Worm (Caenorhabditis elegans): Measurements from ENCODE around the gene B0244.5.
A peak's percentile ranks its signal among the peaks of the same experiment; 100 is the strongest.

The B0244.5 gene

DNA sequence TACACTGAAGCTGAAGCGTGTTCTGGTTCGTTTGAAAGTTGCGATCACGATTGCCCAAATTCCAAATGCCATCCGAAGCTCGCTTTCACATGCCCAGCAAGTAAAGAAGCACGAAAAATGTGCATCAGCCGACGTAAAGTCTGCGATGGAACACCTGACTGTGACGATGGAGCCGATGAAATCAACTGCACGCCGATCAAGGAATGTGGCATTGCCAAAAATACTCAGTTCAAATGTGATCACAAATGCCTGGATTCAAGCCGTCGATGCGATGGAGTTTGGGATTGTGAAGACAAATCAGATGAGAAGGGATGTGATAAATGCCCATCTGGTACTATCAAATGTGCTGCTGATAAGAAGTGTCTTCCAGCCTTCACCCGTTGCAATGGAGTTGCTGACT is 15.3 kb upstream of the B0244.5 start:
- TF ChIP-seq nhr-77 (tag; optimal IDR thresholded peaks at IDR 0.05), result no peak

DNA sequence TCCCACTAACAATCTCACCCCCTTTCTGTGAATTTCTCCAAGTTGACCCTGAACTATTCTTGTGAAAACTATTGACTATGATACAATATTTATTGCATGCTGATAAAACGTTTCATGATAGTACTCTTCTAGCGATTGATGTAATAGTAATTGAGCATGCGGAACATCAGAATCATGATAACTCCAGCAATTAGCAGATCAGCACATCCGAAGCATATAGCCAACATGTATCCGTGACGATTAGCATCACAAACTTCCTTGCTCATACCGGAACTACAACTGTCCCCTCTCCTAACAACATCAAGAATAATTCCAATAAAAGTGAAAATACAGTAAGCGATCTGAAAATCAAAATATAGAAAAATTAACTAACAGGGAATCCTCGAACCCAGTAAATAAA is 14.6 kb upstream of the B0244.5 start:
- TF ChIP-seq tbx-2 (tag; optimal IDR thresholded peaks at IDR 0.05), result no peak
- no peak for TF ChIP-seq lsy-12 (tag; optimal IDR thresholded peaks at IDR 0.05)
- no peak for TF ChIP-seq sea-2 (GFP tag; optimal IDR thresholded peaks at IDR 0.05)
- no peak for TF ChIP-seq ama-1 (optimal IDR thresholded peaks at IDR 0.05)
- no peak for TF ChIP-seq snpc-4 (tag; optimal IDR thresholded peaks at IDR 0.05)
- TF ChIP-seq aly-2 (tag; optimal IDR thresholded peaks at IDR 0.05), result no peak
- TF ChIP-seq nhr-11 (tag; optimal IDR thresholded peaks at IDR 0.05), result no peak
- no peak for TF ChIP-seq ceh-28 (tag; optimal IDR thresholded peaks at IDR 0.05)
- no peak for TF ChIP-seq unc-39 (tag; optimal IDR thresholded peaks at IDR 0.05)
- TF ChIP-seq ztf-4 (tag; optimal IDR thresholded peaks at IDR 0.05), result no peak
- no peak for TF ChIP-seq nhr-25 (tag; optimal IDR thresholded peaks at IDR 0.05)

DNA sequence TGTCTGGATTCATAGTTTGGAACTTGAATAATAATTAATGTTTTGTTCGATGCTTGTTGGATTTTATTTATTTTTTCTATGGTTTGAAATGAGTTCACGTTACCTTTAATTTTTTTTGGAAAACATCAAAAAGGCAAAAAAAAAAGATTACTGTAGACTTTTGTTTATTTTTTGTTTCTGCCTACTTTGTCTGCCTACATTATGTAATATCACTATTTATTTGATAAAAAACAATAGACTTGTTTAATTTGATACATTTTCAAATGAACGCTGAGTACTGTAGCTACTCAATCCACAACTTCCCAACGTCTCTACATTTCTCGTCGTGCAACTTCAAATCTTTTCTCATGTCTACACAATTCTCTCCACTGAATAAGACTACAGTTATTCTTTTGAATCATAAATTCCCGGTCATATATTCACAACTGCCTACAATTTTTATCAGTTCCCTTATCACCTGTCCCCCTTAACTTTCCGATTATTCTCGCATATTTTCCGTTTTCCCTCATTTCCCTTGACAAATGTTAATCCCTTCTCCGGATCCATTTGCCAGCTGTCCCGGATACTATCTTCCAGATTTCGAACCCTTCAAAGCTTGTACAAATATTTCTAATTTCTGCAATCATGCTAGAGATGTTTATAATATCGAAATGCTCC is 13.6 kb upstream of the B0244.5 start, which contains the start of the genes B0244.9 and B0244.7:
Gene B0244.9 (minus strand): TSS at position 51 of the 657 bp plus-strand sequence.
Gene B0244.7 (plus strand): TSS at position 522 of the 657 bp plus-strand sequence.
- no peak for TF ChIP-seq ceh-28 (tag; optimal IDR thresholded peaks at IDR 0.05)
- peak; percentile 55 for TF ChIP-seq elt-2 (tag; optimal IDR thresholded peaks at IDR 0.05)

DNA sequence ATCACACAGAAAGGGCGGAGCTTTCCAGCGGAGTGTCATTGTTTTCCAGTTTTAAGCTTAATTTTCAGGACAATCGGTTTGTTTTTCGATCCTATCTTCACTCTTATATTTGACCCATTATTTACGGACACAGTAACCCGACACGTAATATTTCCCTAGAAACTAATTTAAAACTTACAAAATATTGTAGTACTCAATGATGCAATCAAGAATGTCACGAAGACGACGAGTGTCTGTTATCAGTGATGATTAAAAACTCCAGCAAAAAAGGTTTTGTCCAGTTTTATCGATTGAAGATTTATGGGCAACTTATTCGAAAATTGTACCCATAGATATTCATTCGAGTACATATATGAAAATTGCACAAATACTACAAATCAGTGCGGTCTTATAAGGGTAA is 11.8 kb upstream of the B0244.5 start, which contains the start of gene B0244.17:
Gene B0244.17 (plus strand): TSS at position 301 of the 400 bp plus-strand sequence.
- no peak for TF ChIP-seq daf-12 (tag; optimal IDR thresholded peaks at IDR 0.05)
- TF ChIP-seq ceh-16 (tag; optimal IDR thresholded peaks at IDR 0.05), result no peak
- peak; percentile 26 for TF ChIP-seq elt-2 (tag; optimal IDR thresholded peaks at IDR 0.05)
- no peak for TF ChIP-seq egl-5 (tag; optimal IDR thresholded peaks at IDR 0.05)

DNA sequence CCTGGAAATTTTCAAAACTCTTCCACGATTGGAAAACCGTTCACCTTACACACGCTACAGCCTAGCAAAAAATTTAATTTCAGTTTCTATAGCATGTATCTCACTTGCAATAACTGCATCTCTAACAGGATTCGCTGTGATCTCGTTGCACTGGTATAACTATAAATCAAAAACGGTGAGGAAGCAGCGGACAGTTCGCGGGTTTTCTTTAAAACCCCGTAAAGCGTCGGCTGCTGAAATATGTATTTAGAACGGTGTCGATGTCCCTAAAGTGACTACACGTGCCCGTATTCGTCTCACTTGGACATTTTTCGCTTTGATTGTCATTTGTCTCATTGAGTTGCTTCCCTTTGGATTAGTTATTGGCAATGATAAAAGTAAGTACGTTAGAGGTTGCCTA is 10.4 kb upstream of the B0244.5 start:
- TF ChIP-seq daf-12 (tag; optimal IDR thresholded peaks at IDR 0.05), result no peak
- TF ChIP-seq ceh-9 (tag; optimal IDR thresholded peaks at IDR 0.05), result no peak
- TF ChIP-seq nhr-23 (tag; optimal IDR thresholded peaks at IDR 0.05), result no peak
- no peak for TF ChIP-seq elt-1 (tag; optimal IDR thresholded peaks at IDR 0.05)
- no peak for TF ChIP-seq nfya-1 (tag; optimal IDR thresholded peaks at IDR 0.05; ENCODE audit: insufficient read depth)
- TF ChIP-seq pha-4 (tag; optimal IDR thresholded peaks at IDR 0.05), result no peak
- TF ChIP-seq unc-39 (tag; optimal IDR thresholded peaks at IDR 0.05), result no peak
- no peak for TF ChIP-seq ceh-82 (tag; optimal IDR thresholded peaks at IDR 0.05)
- no peak for TF ChIP-seq nhr-28 (tag; optimal IDR thresholded peaks at IDR 0.05)
- TF ChIP-seq jun-1 (tag; optimal IDR thresholded peaks at IDR 0.05), result no peak
- TF ChIP-seq hmg-11 (tag; optimal IDR thresholded peaks at IDR 0.05), result no peak

DNA sequence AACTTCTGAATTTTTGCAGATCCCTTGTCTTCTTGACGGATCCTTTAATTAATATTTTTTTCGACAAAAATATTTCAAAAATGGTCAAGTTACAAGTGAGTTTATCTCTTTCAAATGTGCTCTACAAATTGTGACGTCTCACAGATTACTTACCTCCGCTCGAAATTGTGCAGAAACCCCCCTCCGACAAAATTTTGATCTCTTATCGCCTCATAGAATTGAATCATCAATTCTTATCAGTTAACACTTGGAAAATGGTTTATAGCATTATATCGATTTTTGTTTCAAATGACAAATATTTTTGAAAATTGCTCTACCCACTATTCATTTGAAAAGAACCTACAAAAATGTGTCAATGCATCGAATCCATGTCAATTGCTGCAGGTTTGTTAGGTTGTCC is 9.8 kb upstream of the B0244.5 start, which contains the start of gene B0244.10:
Gene B0244.10 (plus strand): TSS at position 254 of the 400 bp plus-strand sequence.
- TF ChIP-seq ceh-28 (tag; optimal IDR thresholded peaks at IDR 0.05), result peak; percentile 1
- peak; percentile 79 for TF ChIP-seq pqm-1 (tag; optimal IDR thresholded peaks at IDR 0.05)
- peak; percentile 85 for TF ChIP-seq elt-2 (tag; optimal IDR thresholded peaks at IDR 0.05)
- no peak for TF ChIP-seq snpc-4 (tag; optimal IDR thresholded peaks at IDR 0.05)
- peak; percentile 4 for TF ChIP-seq jun-1 (tag; optimal IDR thresholded peaks at IDR 0.05)

DNA sequence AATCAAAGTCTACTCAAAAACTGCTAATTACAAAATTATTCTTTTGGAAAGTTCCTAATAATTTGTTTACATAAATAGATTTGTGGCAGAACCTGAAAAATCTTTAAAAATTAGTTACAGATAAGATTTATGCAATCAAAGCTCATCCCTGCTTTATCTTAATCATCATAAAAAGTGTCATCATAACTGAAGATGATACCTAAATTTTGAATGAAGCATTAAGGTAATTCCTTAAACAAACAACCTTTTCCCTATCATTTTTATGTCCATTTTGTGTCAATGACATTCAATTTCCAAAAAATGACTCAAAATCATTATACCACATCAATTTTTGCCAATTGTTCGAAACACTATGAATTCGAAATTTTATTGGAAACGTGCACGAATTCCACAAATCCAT is 7.0 kb upstream of the B0244.5 start, which contains the start of gene B0244.6:
Gene B0244.6 (plus strand): TSS at position 301 of the 400 bp plus-strand sequence.
- no peak for TF ChIP-seq fkh-10 (GFP tag; optimal IDR thresholded peaks at IDR 0.05)
- peak; percentile 21 for TF ChIP-seq elt-2 (tag; optimal IDR thresholded peaks at IDR 0.05)

DNA sequence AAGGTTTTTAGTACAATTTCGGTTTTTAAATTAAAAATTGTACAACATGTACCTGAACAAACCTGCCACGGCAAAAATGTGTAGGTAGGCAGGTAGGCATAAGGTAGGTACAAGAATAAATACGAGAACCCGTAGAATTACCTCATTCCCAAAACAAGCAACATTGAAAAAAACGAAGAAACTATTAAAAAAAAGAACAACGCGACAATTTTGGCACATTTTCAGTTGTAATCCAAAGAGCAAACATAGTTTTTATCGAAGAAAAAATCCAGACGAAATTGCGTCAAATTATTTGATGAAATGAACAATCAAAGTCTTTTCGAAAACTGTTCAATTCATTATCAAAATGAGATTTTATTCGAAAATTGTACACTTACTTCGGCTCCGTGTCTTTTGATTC is 4.0 kb upstream of the B0244.5 start, which contains the start of gene B0244.16:
Gene B0244.16 (plus strand): TSS at position 301 of the 400 bp plus-strand sequence.
- TF ChIP-seq hmg-11 (tag; optimal IDR thresholded peaks at IDR 0.05) (no peak), eor-1 (tag; optimal IDR thresholded peaks at IDR 0.05) (no peak), zag-1 (tag; optimal IDR thresholded peaks at IDR 0.05) (no peak), nhr-77 (tag; optimal IDR thresholded peaks at IDR 0.05) (no peak), ama-1 (optimal IDR thresholded peaks at IDR 0.05) (no peak), nhr-67 (tag; optimal IDR thresholded peaks at IDR 0.05) (no peak), elt-2 (tag; optimal IDR thresholded peaks at IDR 0.05) (no peak), fkh-2 (tag; optimal IDR thresholded peaks at IDR 0.05) (no peak), lsy-12 (tag; optimal IDR thresholded peaks at IDR 0.05) (no peak), unc-62 (GFP tag; optimal IDR thresholded peaks at IDR 0.05) (no peak), fkh-10 (GFP tag; optimal IDR thresholded peaks at IDR 0.05) (no peak), egl-5 (tag; optimal IDR thresholded peaks at IDR 0.05) (no peak), jun-1 (tag; optimal IDR thresholded peaks at IDR 0.05) (no peak), aly-2 (tag; optimal IDR thresholded peaks at IDR 0.05) (no peak), pqm-1 (tag; optimal IDR thresholded peaks at IDR 0.05) (no peak), nhr-11 (tag; optimal IDR thresholded peaks at IDR 0.05) (no peak), ZK546.5 (tag; optimal IDR thresholded peaks at IDR 0.05) (no peak), ceh-28 (tag; optimal IDR thresholded peaks at IDR 0.05) (no peak), nhr-12 (tag; optimal IDR thresholded peaks at IDR 0.05) (no peak)

Data from whole organism, L3 larva.